Worm (Caenorhabditis elegans): ENCODE data around the gene sru-4.
A peak's percentile ranks its signal among the peaks of the same experiment; 100 is the strongest.

sru-4 gene

ce11 chrIV:9533071-9533470, 34.9 kb downstream of the sru-4 start, which contains the start of gene F56H11.2:
Gene F56H11.2, minus strand, starts transcription at chrIV:9533171.
- TF ChIP-seq daf-16 (GFP tag; optimal IDR thresholded peaks at IDR 0.05) (no peak), daf-16 (tag; optimal IDR thresholded peaks at IDR 0.05) (peak; percentile 20), fkh-10 (GFP tag; optimal IDR thresholded peaks at IDR 0.05) (no peak)

DNA sequence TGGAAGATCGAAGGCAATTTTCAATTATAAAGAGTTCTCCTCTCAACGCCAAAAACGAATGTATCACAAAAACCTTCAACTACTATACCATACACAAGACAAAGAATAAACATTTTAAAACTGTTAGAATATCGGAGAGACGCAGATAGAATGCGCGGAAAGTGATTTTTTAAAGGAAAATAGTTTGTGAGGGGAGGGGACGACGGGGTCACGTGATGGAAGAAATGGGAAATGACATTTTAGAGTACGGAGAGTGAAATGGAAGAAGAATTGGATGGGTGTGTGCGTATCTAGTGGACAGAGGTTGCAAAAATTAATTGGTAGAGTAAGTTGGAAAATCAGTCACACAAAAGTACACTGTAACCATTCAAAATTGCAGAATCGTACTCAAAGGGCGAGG, 36.2 kb downstream of the sru-4 start:
- peak in 1 of 2 experiments; percentile 93 for TF ChIP-seq unc-62 (GFP tag; optimal IDR thresholded peaks at IDR 0.05 in 1 of 2)
- no peak for TF ChIP-seq unc-62 (tag; optimal IDR thresholded peaks at IDR 0.05)
- TF ChIP-seq nhr-25 (tag; optimal IDR thresholded peaks at IDR 0.05; ENCODE audit: borderline replicate concordance, insufficient read depth), result peak; percentile 49
- peak; percentile 59 for TF ChIP-seq nhr-28 (tag; optimal IDR thresholded peaks at IDR 0.05)
- TF ChIP-seq dpl-1 (GFP tag; optimal IDR thresholded peaks at IDR 0.05), result no peak
- peak; percentile 32 for TF ChIP-seq hlh-11 (tag; optimal IDR thresholded peaks at IDR 0.05)
- TF ChIP-seq mep-1 (tag; optimal IDR thresholded peaks at IDR 0.05), result peak; percentile 58
- peak; percentile 89 for TF ChIP-seq hlh-30 (tag; optimal IDR thresholded peaks at IDR 0.05; ENCODE audit: insufficient read depth)
- peak; percentile 21 for TF ChIP-seq nhr-77 (tag; optimal IDR thresholded peaks at IDR 0.05)
- no peak for TF ChIP-seq R02D3.7 (tag; optimal IDR thresholded peaks at IDR 0.05)
- TF ChIP-seq dve-1 (tag; optimal IDR thresholded peaks at IDR 0.05; ENCODE audit: insufficient read depth), result peak; percentile 63
- TF ChIP-seq mxl-3 (GFP tag; optimal IDR thresholded peaks at IDR 0.05), result peak; percentile 10

ce11 chrIV:9535105-9535504, 36.9 kb downstream of the sru-4 start:
- TF ChIP-seq aha-1 (tag) (peak; percentile 88), lin-15B (tag; optimal IDR thresholded peaks at IDR 0.05) (no peak), dmd-6 (GFP tag; IDR thresholded peaks at IDR 0.05) (peak; percentile 21; the same call in 1 of the 2 replicates), mdl-1 (tag; optimal IDR thresholded peaks at IDR 0.05) (peak in 1 of 2 experiments; percentile 19), snpc-1.2 (GFP tag; IDR thresholded peaks at IDR 0.05) (no peak), mep-1 (tag; optimal IDR thresholded peaks at IDR 0.05) (no peak), nhr-28 (tag; optimal IDR thresholded peaks at IDR 0.05) (peak; percentile 63), dve-1 (tag; optimal IDR thresholded peaks at IDR 0.05; ENCODE audit: insufficient read depth) (peak; percentile 22), hlh-11 (tag; optimal IDR thresholded peaks at IDR 0.05) (peak; percentile 37), hlh-30 (tag; optimal IDR thresholded peaks at IDR 0.05; ENCODE audit: insufficient read depth) (peak; percentile 63)

DNA sequence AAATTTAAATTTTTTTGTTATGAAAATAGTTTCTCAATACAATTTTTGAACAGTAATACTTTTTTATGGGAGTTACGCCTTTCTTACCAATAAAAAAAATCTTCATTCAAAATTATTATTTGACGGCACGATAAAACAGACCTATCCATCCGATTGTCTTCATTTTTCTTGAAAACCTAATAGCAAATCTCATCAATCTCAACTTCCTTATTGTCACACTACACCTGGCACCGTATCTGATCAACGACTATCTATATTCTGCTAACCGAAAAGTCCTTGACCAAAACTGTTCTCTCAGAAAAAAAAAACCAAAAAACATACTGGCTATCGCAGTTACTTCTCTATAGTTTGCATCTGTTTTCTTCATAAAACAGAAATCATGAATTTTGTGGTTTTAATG, 37.9 kb downstream of the sru-4 start:
- TF ChIP-seq arid-1 (GFP tag; conservative IDR thresholded peaks at IDR 0.05) (no peak), lin-38 (GFP tag; IDR thresholded peaks at IDR 0.05) (no peak), sdz-12 (GFP tag; optimal IDR thresholded peaks at IDR 0.05) (no peak), aha-1 (tag) (peak; percentile 89), saeg-2 (GFP tag; IDR thresholded peaks at IDR 0.05) (no peak), lin-15B (tag; optimal IDR thresholded peaks at IDR 0.05) (no peak), unc-130 (GFP tag; optimal IDR thresholded peaks at IDR 0.05) (no peak), fkh-10 (GFP tag; optimal IDR thresholded peaks at IDR 0.05) (no peak), snpc-4 (tag; optimal IDR thresholded peaks at IDR 0.05) (no peak), madf-9 (GFP tag; conservative IDR thresholded peaks at IDR 0.05) (no peak), F10B5.3 (tag; optimal IDR thresholded peaks at IDR 0.05) (no peak), unc-62 (GFP tag; optimal IDR thresholded peaks at IDR 0.05 in 1 of 2) (peak in 1 of 2 experiments; percentile 97), unc-62 (tag; optimal IDR thresholded peaks at IDR 0.05) (no peak), hmg-1.1 (GFP tag; IDR thresholded peaks at IDR 0.05) (no peak), nhr-42 (GFP tag; IDR thresholded peaks at IDR 0.05) (no peak), mep-1 (tag; optimal IDR thresholded peaks at IDR 0.05) (no peak)

ce11 chrIV:9537500-9537899, 39.3 kb downstream of the sru-4 start:
- TF ChIP-seq nhr-25 (tag; optimal IDR thresholded peaks at IDR 0.05; ENCODE audit: borderline replicate concordance, insufficient read depth) (no peak), daf-8 (GFP tag; IDR thresholded peaks at IDR 0.05) (no peak), nhr-237 (tag; optimal IDR thresholded peaks at IDR 0.05) (no peak), dpl-1 (GFP tag; optimal IDR thresholded peaks at IDR 0.05) (no peak), jun-1 (tag; optimal IDR thresholded peaks at IDR 0.05) (no peak), dmd-9 (GFP tag; IDR thresholded peaks at IDR 0.05) (no peak), zip-2 (tag; optimal IDR thresholded peaks at IDR 0.05) (no peak), spr-1 (tag; optimal IDR thresholded peaks at IDR 0.05) (no peak), hif-1 (tag; optimal IDR thresholded peaks at IDR 0.05) (no peak), daf-16 (GFP tag; optimal IDR thresholded peaks at IDR 0.05) (no peak), daf-16 (tag; optimal IDR thresholded peaks at IDR 0.05) (peak; percentile 28), zag-1 (tag; optimal IDR thresholded peaks at IDR 0.05) (no peak), dve-1 (tag; optimal IDR thresholded peaks at IDR 0.05; ENCODE audit: insufficient read depth) (peak; percentile 44), arid-1 (GFP tag; conservative IDR thresholded peaks at IDR 0.05) (no peak), ces-1 (GFP tag; optimal IDR thresholded peaks at IDR 0.05) (no peak), lim-7 (GFP tag; IDR thresholded peaks at IDR 0.05) (no peak), F10B5.3 (tag; optimal IDR thresholded peaks at IDR 0.05) (no peak), attf-4 (tag; optimal IDR thresholded peaks at IDR 0.05) (no peak), nhr-111 (GFP tag; optimal IDR thresholded peaks at IDR 0.05) (no peak), tra-1 (GFP tag; IDR thresholded peaks at IDR 0.05) (peak; percentile 68; the same call in 1 of the 2 replicates), R02D3.7 (tag; optimal IDR thresholded peaks at IDR 0.05) (no peak)

Measured in whole organism, L4 larva.